Worm (Caenorhabditis elegans) whole organism, mixed stage, embryonic: ENCODE results near the gene nspb-7.

Experiments
- bed-3 ChIP-seq: fragments of 200-800 bp; sonication (Bioruptor generic); optimal IDR thresholded peaks from 3 replicates; lab custom pipeline; 2018; ENCODE audit warnings: mild to moderate bottlenecking, missing genetic modification characterization, moderate library complexity, missing compliant biosample characterization
- blmp-1 ChIP-seq: fragments of 150-350 bp; optimal IDR thresholded peaks from 2 replicates; lab custom pipeline; 2014; ENCODE audit warnings: missing biosample characterization, missing genetic modification characterization
- ceh-39 ChIP-seq: fragments of 150-350 bp; optimal IDR thresholded peaks from 2 replicates; lab custom pipeline; 2014; ENCODE audit warnings: missing biosample characterization, missing genetic modification characterization
- ceh-43 ChIP-seq: fragments of 200-800 bp; sonication (Bioruptor generic); optimal IDR thresholded peaks from 2 replicates; lab custom pipeline; 2018; ENCODE audit warnings: mild to moderate bottlenecking, missing genetic modification characterization, moderate library complexity, missing compliant biosample characterization
- ceh-83 ChIP-seq: fragments of 200-800 bp; sonication (Bioruptor generic); optimal IDR thresholded peaks from 2 replicates; lab custom pipeline; 2018; ENCODE audit warnings: mild to moderate bottlenecking, missing genetic modification characterization, missing compliant biosample characterization
- ces-1 ChIP-seq: fragments of 150-350 bp; optimal IDR thresholded peaks from 2 replicates; lab custom pipeline; 2014; ENCODE audit warnings: missing biosample characterization, missing genetic modification reagents, missing genetic modification characterization
- drap-1 ChIP-seq: fragments of 200-800 bp; sonication (Bioruptor generic); optimal IDR thresholded peaks from 3 replicates; lab custom pipeline; 2018; ENCODE audit warnings: mild to moderate bottlenecking, missing genetic modification characterization, missing compliant biosample characterization
- elt-1 ChIP-seq: sonication (generic microtip); optimal IDR thresholded peaks from 2 replicates; lab custom pipeline; 2017; ENCODE audit warnings: missing genetic modification characterization, mild to moderate bottlenecking, missing compliant biosample characterization, antibody characterized with exemption, moderate library complexity, borderline replicate concordance; ENCODE audit not compliant: insufficient read depth
- elt-3 ChIP-seq: fragments of 150-350 bp; optimal IDR thresholded peaks from 2 replicates; lab custom pipeline; 2014; ENCODE audit warnings: missing biosample characterization, missing genetic modification characterization
- flh-1 ChIP-seq: fragments of 200-800 bp; sonication (Bioruptor generic); optimal IDR thresholded peaks from 2 replicates; lab custom pipeline; 2018; ENCODE audit warnings: mild to moderate bottlenecking, missing genetic modification characterization, moderate library complexity, missing compliant biosample characterization
- ham-2 ChIP-seq: fragments of 200-800 bp; sonication (Bioruptor generic); optimal IDR thresholded peaks from 2 replicates; lab custom pipeline; 2018; ENCODE audit warnings: mild to moderate bottlenecking, missing genetic modification characterization, missing compliant biosample characterization
- lin-13 ChIP-seq: fragments of 150-350 bp; optimal IDR thresholded peaks from 2 replicates; lab custom pipeline; 2014; ENCODE audit warnings: missing biosample characterization, missing genetic modification characterization
- lin-32 ChIP-seq: fragments of 200-800 bp; sonication (Bioruptor generic); optimal IDR thresholded peaks from 2 replicates; lab custom pipeline; 2018; ENCODE audit warnings: mild to moderate bottlenecking, missing genetic modification characterization, missing compliant biosample characterization
- lsy-2 ChIP-seq: fragments of 150-350 bp; optimal IDR thresholded peaks from 2 replicates; lab custom pipeline; 2014; ENCODE audit warnings: missing biosample characterization, missing genetic modification characterization
- mab-5 ChIP-seq: fragments of 150-350 bp; optimal IDR thresholded peaks from 2 replicates; lab custom pipeline; 2014; ENCODE audit warnings: missing biosample characterization, missing genetic modification characterization
- mep-1 ChIP-seq: fragments of 150-350 bp; optimal IDR thresholded peaks from 2 replicates; lab custom pipeline; 2017; ENCODE audit warnings: missing biosample characterization, missing genetic modification reagents, missing genetic modification characterization, inconsistent platforms
- mls-2 ChIP-seq: sonication (generic microtip); optimal IDR thresholded peaks from 2 replicates; lab custom pipeline; 2016; ENCODE audit warnings: mild to moderate bottlenecking, missing genetic modification characterization, moderate library complexity, missing compliant biosample characterization
- nhr-2 ChIP-seq: fragments of 150-350 bp; optimal IDR thresholded peaks from 2 replicates; lab custom pipeline; 2014; ENCODE audit warnings: missing biosample characterization, missing genetic modification characterization
- nhr-237 ChIP-seq: fragments of 150-350 bp; optimal IDR thresholded peaks from 2 replicates; lab custom pipeline; 2014; ENCODE audit warnings: missing biosample characterization, missing genetic modification characterization
- nhr-28 ChIP-seq: fragments of 150-350 bp; optimal IDR thresholded peaks from 2 replicates; lab custom pipeline; 2014; ENCODE audit warnings: missing biosample characterization, missing genetic modification characterization
- nhr-76 ChIP-seq: sonication (generic microtip); optimal IDR thresholded peaks from 2 replicates; lab custom pipeline; 2017; ENCODE audit warnings: missing biosample characterization, missing genetic modification characterization
- pha-4 ChIP-seq: fragments of 150-350 bp; optimal IDR thresholded peaks from 2 replicates; lab custom pipeline; 2018; ENCODE audit warnings: missing biosample characterization, missing genetic modification reagents, missing genetic modification characterization
- sem-2 ChIP-seq: fragments of 200-800 bp; sonication (Bioruptor generic); optimal IDR thresholded peaks from 2 replicates; lab custom pipeline; 2018; ENCODE audit warnings: mild to moderate bottlenecking, missing genetic modification characterization, missing compliant biosample characterization
- snpc-4 ChIP-seq: fragments of 150-350 bp; optimal IDR thresholded peaks from 2 replicates; lab custom pipeline; 2014; ENCODE audit warnings: missing biosample characterization, missing genetic modification characterization
- tbx-8 ChIP-seq: fragments of 200-800 bp; sonication (Bioruptor generic); optimal IDR thresholded peaks from 2 replicates; lab custom pipeline; 2018; ENCODE audit warnings: mild to moderate bottlenecking, missing genetic modification characterization, moderate library complexity, missing compliant biosample characterization
- unc-120 ChIP-seq: sonication (generic microtip); optimal IDR thresholded peaks from 2 replicates; lab custom pipeline; 2017; ENCODE audit warnings: missing genetic modification characterization, missing compliant biosample characterization; ENCODE audit not compliant: poor library complexity, severe bottlenecking
- unc-62 ChIP-seq: fragments of 150-350 bp; optimal IDR thresholded peaks from 2 replicates; lab custom pipeline; 2014; ENCODE audit warnings: missing biosample characterization, missing genetic modification reagents, missing genetic modification characterization
- zip-8 ChIP-seq: fragments of 150-350 bp; optimal IDR thresholded peaks from 2 replicates; lab custom pipeline; 2014; ENCODE audit warnings: missing biosample characterization, missing genetic modification characterization
- ztf-11 ChIP-seq: fragments of 150-350 bp; optimal IDR thresholded peaks from 2 replicates; lab custom pipeline; 2014; ENCODE audit warnings: missing biosample characterization, missing genetic modification characterization

The nspb-7 gene

ce11 chrII:14587407-14587806, 9.3 kb downstream of the nspb-7 start, which contains the start of gene C01G12.5:
Gene C01G12.5, minus strand, starts transcription at chrII:14587507.
- TF ChIP-seq bed-3 (no peak), drap-1 (GFP tag; lab: Kevin White, UChicago) (no peak), nhr-237 (tag; lab: Kevin White, UChicago) (no peak), unc-62 (GFP tag; lab: Kevin White, UChicago) (no peak), elt-3 (tag; lab: Kevin White, UChicago) (no peak), ces-1 (GFP tag; lab: Kevin White, UChicago) (no peak), nhr-2 (tag; lab: Kevin White, UChicago) (no peak), sem-2 (no peak), lin-32 (GFP tag; lab: Kevin White, UChicago) (no peak), lsy-2 (tag; lab: Kevin White, UChicago) (no peak)

DNA sequence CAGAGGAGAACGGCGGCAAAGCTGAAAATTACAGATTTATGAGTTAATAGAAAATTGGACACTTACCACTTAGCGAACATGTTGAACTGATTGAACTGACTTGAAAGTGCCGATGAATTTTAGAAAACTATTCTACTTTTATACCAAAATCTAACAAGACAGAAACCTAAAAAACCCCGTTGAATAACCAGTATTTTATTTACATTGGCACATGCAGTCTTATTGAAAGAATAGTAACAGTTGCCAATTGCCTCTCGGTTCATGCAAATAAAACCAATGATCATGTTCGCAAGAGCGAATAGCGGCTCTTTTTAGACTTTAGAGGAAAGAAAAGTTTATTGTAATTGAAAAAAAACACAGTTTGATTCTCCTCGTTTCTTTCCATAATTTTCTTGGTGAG, 10.0 kb downstream of the nspb-7 start, which contains the start of gene nspb-10:
Gene nspb-10, minus strand, starts transcription at position 101 of the 400 bp plus-strand sequence.
- TF ChIP-seq ces-1 (GFP tag; lab: Kevin White, UChicago) (no peak), mls-2 (tag; lab: Kevin White, UChicago) (no peak), sem-2 (no peak), nhr-76 (tag; lab: Kevin White, UChicago) (no peak), lin-32 (GFP tag; lab: Kevin White, UChicago) (no peak), ztf-11 (no peak), mep-1 (tag; lab: Kevin White, UChicago) (no peak), zip-8 (tag; lab: Kevin White, UChicago) (no peak), mab-5 (tag; lab: Kevin White, UChicago) (no peak)

DNA sequence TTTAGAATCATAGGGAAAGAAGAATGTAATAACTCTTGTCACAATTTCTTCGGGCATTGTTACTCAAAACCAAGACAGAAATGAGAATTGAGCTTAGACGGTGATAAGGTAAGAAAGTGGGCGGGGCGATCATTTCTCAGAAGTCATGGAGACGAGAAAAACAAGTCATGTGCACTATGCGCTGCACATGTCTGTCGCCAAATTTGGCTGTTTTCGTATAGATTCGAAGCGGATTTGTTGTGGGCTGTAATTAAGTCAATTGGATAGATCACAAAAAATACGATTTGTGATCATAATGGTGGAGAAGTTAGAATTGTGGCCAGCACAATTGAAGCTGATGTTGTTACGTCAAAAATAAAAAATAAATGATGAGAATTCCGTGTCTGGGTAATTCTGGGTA, 13.6 kb downstream of the nspb-7 start, which contains the start of gene C01G12.7:
Gene C01G12.7, minus strand, starts transcription at position 195 of the 400 bp plus-strand sequence.
- no peak for TF ChIP-seq ham-2 (GFP tag; lab: Kevin White, UChicago)
- TF ChIP-seq pha-4 (tag; lab: Kevin White, UChicago), result no peak
- TF ChIP-seq snpc-4 (tag; lab: Kevin White, UChicago), result no peak
- no peak for TF ChIP-seq elt-1
- TF ChIP-seq ceh-83 (GFP tag; lab: Kevin White, UChicago), result no peak
- TF ChIP-seq, all 35 proteins: peak for 0

DNA sequence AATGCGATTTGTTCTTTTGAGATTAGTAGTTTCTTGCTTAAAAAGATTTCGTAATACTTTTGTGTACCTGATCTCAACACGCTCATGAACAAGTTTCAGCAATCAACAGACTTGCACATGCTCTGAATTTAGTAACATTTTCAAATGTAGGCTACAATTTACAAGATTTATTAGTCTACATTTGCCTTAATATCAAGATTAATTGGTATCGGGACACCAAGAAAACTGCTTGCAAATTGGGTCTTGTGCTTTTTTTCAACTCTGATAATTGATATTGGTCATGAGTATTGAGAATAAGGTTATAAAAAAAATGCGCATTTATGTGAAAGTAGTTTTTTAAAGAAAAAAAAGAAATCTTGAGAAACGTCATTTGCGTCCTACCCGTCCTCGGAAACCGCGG, 14.5 kb downstream of the nspb-7 start:
- TF ChIP-seq snpc-4 (tag; lab: Kevin White, UChicago), result no peak
- no peak for TF ChIP-seq ham-2 (GFP tag; lab: Kevin White, UChicago)
- no peak for TF ChIP-seq mab-5 (tag; lab: Kevin White, UChicago)
- TF ChIP-seq mls-2 (tag; lab: Kevin White, UChicago), result no peak
- TF ChIP-seq ceh-39 (tag; lab: Kevin White, UChicago), result no peak
- no peak for TF ChIP-seq zip-8 (tag; lab: Kevin White, UChicago)
- no peak for TF ChIP-seq flh-1 (GFP tag; lab: Kevin White, UChicago)
- TF ChIP-seq sem-2, result no peak
- TF ChIP-seq bed-3, result no peak
- TF ChIP-seq, all 35 proteins: peak for 0

ce11 chrII:14593281-14593680, 15.2 kb downstream of the nspb-7 start, which contains the start of gene catp-4:
Gene catp-4, plus strand, starts transcription at chrII:14593581.
- no peak for TF ChIP-seq ceh-43 (GFP tag; lab: Kevin White, UChicago)
- no peak for TF ChIP-seq nhr-2 (tag; lab: Kevin White, UChicago)
- no peak for TF ChIP-seq mab-5 (tag; lab: Kevin White, UChicago)
- no peak for TF ChIP-seq lin-32 (GFP tag; lab: Kevin White, UChicago)
- no peak for TF ChIP-seq nhr-28 (tag; lab: Kevin White, UChicago)
- TF ChIP-seq tbx-8 (GFP tag; lab: Kevin White, UChicago), result no peak
- no peak for TF ChIP-seq ceh-83 (GFP tag; lab: Kevin White, UChicago)
- TF ChIP-seq ham-2 (GFP tag; lab: Kevin White, UChicago), result no peak
- no peak for TF ChIP-seq zip-8 (tag; lab: Kevin White, UChicago)
- TF ChIP-seq ztf-11, result no peak
- no peak for TF ChIP-seq mls-2 (tag; lab: Kevin White, UChicago)
- TF ChIP-seq unc-120 (tag; lab: Kevin White, UChicago), result no peak
- no peak for TF ChIP-seq lin-13 (tag; lab: Kevin White, UChicago)
- TF ChIP-seq blmp-1 (tag; lab: Kevin White, UChicago), result no peak
- TF ChIP-seq, all 35 proteins: peak for 0
